Worm (Caenorhabditis elegans): ENCODE results near the gene K03H1.12.

Gene K03H1.12

DNA sequence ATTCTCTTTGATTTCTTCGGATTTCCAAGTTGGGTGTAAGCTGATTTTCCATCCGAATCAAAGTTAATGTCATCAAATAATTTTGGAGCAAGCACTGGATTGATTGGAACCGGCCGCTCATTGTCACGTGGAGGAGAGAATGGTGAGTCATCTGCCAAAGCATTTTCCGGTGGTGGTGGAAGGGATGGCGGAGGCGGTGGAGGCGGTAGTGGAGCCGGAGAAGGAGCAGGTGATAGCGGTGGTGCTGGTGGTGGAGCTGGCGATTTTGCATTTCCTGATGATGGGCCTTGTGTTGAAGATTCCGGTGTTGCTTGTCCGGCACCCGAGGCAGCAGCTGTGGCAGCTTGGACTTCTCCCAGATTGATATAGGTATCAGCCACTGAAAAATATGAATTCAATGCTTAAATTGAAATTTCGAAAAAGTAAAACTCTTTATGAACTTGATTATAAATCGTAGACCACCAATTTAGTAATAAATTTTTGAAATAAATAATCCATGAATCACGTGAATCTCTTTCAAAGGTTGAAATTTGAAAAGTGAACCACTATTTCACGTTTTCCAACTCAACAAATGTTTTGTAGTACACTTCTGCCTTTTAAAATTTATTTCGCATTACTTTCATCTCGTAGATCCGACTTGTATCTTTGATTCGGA, at the start of gene K03H1.12, which contains the start of gene K03H1.9:
K03H1.12 (plus strand) TSS at position 605 of the 655 bp plus-strand sequence.
K03H1.9 (minus strand) TSS at position 471 of the 655 bp plus-strand sequence.
- TF ChIP-seq snpc-4 (tag; optimal IDR thresholded peaks at IDR 0.05), result no peak
- TF ChIP-seq xbp-1 (tag; optimal IDR thresholded peaks at IDR 0.05), result no peak
- no peak for TF ChIP-seq ets-5 (GFP tag; IDR thresholded peaks at IDR 0.05)
- TF ChIP-seq F16B12.6 (tag; optimal IDR thresholded peaks at IDR 0.05), result no peak
- no peak for TF ChIP-seq fos-1 (tag; optimal IDR thresholded peaks at IDR 0.05)
- TF ChIP-seq C16A3.4 (tag; optimal IDR thresholded peaks at IDR 0.05), result no peak
- no peak for TF ChIP-seq egl-13 (tag; optimal IDR thresholded peaks at IDR 0.05)
- no peak for TF ChIP-seq pag-3 (tag; optimal IDR thresholded peaks at IDR 0.05; ENCODE audit: borderline replicate concordance, insufficient read depth)
- no peak for TF ChIP-seq vab-15 (tag; optimal IDR thresholded peaks at IDR 0.05)
- TF ChIP-seq nhr-85 (tag), result no peak
- TF ChIP-seq sox-4 (tag; optimal IDR thresholded peaks at IDR 0.05), result no peak
- TF ChIP-seq grh-1 (GFP tag; IDR thresholded peaks at IDR 0.05), result no peak

- TF ChIP-seq nhr-20 (tag; optimal IDR thresholded peaks at IDR 0.05) (no peak), ets-5 (GFP tag; IDR thresholded peaks at IDR 0.05) (no peak), grh-1 (GFP tag; IDR thresholded peaks at IDR 0.05) (no peak), zag-1 (tag; optimal IDR thresholded peaks at IDR 0.05) (no peak), nhr-71 (tag; optimal IDR thresholded peaks at IDR 0.05) (no peak), unc-30 (tag; optimal IDR thresholded peaks at IDR 0.05) (no peak), lir-3 (tag; optimal IDR thresholded peaks at IDR 0.05; ENCODE audit: poor library complexity) (no peak), fkh-10 (GFP tag; optimal IDR thresholded peaks at IDR 0.05) (no peak), mab-9 (GFP tag; IDR thresholded peaks at IDR 0.05) (no peak), nhr-12 (tag; optimal IDR thresholded peaks at IDR 0.05) (no peak), pqm-1 (tag; optimal IDR thresholded peaks at IDR 0.05) (no peak), zip-4 (GFP tag; optimal IDR thresholded peaks at IDR 0.05) (no peak), jun-1 (tag; optimal IDR thresholded peaks at IDR 0.05) (no peak)
Measured at ce11 chrIII:9892855-9893254, 48.6 kb upstream of the K03H1.12 start, which contains the start of gene mam-7. TSS of gene mam-7 (plus strand) at chrIII:9893155.

ce11 chrIII:9899720-9900119, 41.7 kb upstream of the K03H1.12 start:
- no peak for TF ChIP-seq rnt-1 (tag; optimal IDR thresholded peaks at IDR 0.05)
- no peak for TF ChIP-seq unc-86 (tag; optimal IDR thresholded peaks at IDR 0.05)
- no peak for TF ChIP-seq ztf-11 (tag; optimal IDR thresholded peaks at IDR 0.05)
- no peak for TF ChIP-seq aha-1 (tag; optimal IDR thresholded peaks at IDR 0.05)
- no peak for TF ChIP-seq pax-3 (tag; optimal IDR thresholded peaks at IDR 0.05)
- TF ChIP-seq tlp-1 (tag; optimal IDR thresholded peaks at IDR 0.05), result no peak
- TF ChIP-seq efl-1 (optimal IDR thresholded peaks at IDR 0.05), result no peak
- TF ChIP-seq efl-1 (GFP tag; optimal IDR thresholded peaks at IDR 0.05 in 1 of 2), result peak in 1 of 2 experiments; percentile 82

ce11 chrIII:9903694-9904292, 37.6 kb upstream of the K03H1.12 start:
- no peak for TF ChIP-seq ztf-11 (tag; optimal IDR thresholded peaks at IDR 0.05)
- no peak for TF ChIP-seq C04F5.9 (tag; optimal IDR thresholded peaks at IDR 0.05)
- peak; percentile 52 for TF ChIP-seq elt-2 (tag; optimal IDR thresholded peaks at IDR 0.05)
- TF ChIP-seq lin-14 (GFP tag; optimal IDR thresholded peaks at IDR 0.05), result peak; percentile 21
- TF ChIP-seq lsy-2 (tag; optimal IDR thresholded peaks at IDR 0.05), result no peak
- no peak for TF ChIP-seq unc-30 (tag; optimal IDR thresholded peaks at IDR 0.05)
- peak; percentile 18 for TF ChIP-seq nhr-85 (tag)
- no peak for TF ChIP-seq mep-1 (tag; optimal IDR thresholded peaks at IDR 0.05)
- TF ChIP-seq unc-62 (GFP tag; optimal IDR thresholded peaks at IDR 0.05), result no peak
- TF ChIP-seq unc-130 (tag; optimal IDR thresholded peaks at IDR 0.05), result no peak
- TF ChIP-seq ces-1 (GFP tag; optimal IDR thresholded peaks at IDR 0.05), result no peak

All from whole organism, L1 larva.